Fruit fly (Drosophila melanogaster): ENCODE data around the gene CG13877.
A peak's percentile ranks its signal among the peaks of the same experiment; 100 is the strongest.

CG13877 gene

DNA sequence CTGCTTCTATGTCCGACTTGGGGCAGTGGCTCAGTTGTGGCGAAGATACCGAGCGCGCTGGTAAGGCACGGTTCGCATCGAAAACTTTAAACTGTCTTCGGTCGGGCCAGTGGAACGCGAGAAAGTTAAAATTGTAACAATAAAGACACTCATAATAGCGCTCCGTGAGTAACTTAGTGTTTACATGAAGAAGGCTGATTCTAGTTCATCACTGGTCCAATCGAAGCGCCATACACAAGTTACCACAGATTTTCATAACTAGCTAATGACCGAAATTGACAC, 37.7 kb upstream of the CG13877 start:
- no peak for TF ChIP-seq CG31627 (GFP tag; optimal IDR thresholded peaks at IDR 0.05)
- TF ChIP-seq CG6163 (GFP tag; IDR thresholded peaks at IDR 0.05): 0 out of 3 replicates have a peak, but pooled peaks have one; percentile 3

DNA sequence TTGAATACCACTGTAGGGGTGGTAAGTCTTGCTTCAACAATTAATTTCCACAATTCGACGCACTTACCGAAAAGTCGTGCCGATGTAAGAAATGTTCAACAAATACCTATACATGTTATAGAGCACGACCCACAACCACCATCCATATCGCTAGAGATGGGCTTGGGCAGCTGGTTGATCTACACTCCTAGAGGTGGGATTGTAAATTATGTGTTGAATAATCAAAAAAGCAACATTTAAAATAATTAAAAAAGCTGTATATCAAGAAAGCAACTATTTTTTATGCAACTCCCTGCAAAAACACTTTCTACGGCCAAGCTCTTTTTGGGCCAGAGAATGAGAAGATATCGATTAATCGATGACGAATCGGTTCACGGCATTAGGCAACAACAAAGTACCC, 33.6 kb upstream of the CG13877 start, which contains the start of the genes CG34140, Mkp and Mtch:
TSS of gene CG34140 (minus strand) at position 174 of the 400 bp plus-strand sequence.
TSS of gene Mkp (minus strand) at position 290 of the 400 bp plus-strand sequence.
TSS of gene Mtch (plus strand) at position 376 of the 400 bp plus-strand sequence.
- TF ChIP-seq eg (GFP tag; IDR thresholded peaks at IDR 0.05) (peak; percentile 78), svp (GFP tag) (peak; percentile 98), vri (GFP tag; optimal IDR thresholded peaks at IDR 0.05) (no peak), CG31627 (GFP tag; optimal IDR thresholded peaks at IDR 0.05) (peak; percentile 89), CG6808 (GFP tag; optimal IDR thresholded peaks at IDR 0.05) (no peak), Hr38 (GFP tag; optimal IDR thresholded peaks at IDR 0.05) (peak; percentile 69), fkh (GFP tag; optimal IDR thresholded peaks at IDR 0.05) (no peak), CG8632 (GFP tag; optimal IDR thresholded peaks at IDR 0.05) (peak; percentile 67), Sox15 (GFP tag; optimal IDR thresholded peaks at IDR 0.05) (peak; percentile 65), Lpt (GFP tag; optimal IDR thresholded peaks at IDR 0.05) (peak; percentile 50), CG34406 (GFP tag; optimal IDR thresholded peaks at IDR 0.05) (peak; percentile 73), pdm3 (GFP tag; optimal IDR thresholded peaks at IDR 0.05) (no peak), CG32006 (GFP tag; optimal IDR thresholded peaks at IDR 0.05) (no peak), CG9139 (GFP tag; optimal IDR thresholded peaks at IDR 0.05) (no peak), Gug (GFP tag; IDR thresholded peaks at IDR 0.05) (peak; percentile 72), salr (GFP tag; optimal IDR thresholded peaks at IDR 0.05) (no peak), CG16779 (tag; optimal IDR thresholded peaks at IDR 0.05) (no peak), Eip78C (GFP tag) (no peak), CG7368 (GFP tag; optimal IDR thresholded peaks at IDR 0.05) (no peak), achi (GFP tag; optimal IDR thresholded peaks at IDR 0.05) (no peak), cyc (GFP tag; optimal IDR thresholded peaks at IDR 0.05) (peak; percentile 85), dsx (GFP tag; optimal IDR thresholded peaks at IDR 0.05; ENCODE audit: poor library complexity, severe bottlenecking) (peak; percentile 88), CG11902 (GFP tag; optimal IDR thresholded peaks at IDR 0.05) (peak; percentile 70), net (GFP tag; optimal IDR thresholded peaks at IDR 0.05) (no peak), Sox102F (GFP tag; optimal IDR thresholded peaks at IDR 0.05) (no peak), CG3032 (tag; optimal IDR thresholded peaks at IDR 0.05) (peak; percentile 78), Blimp-1 (GFP tag; optimal IDR thresholded peaks at IDR 0.05) (peak; percentile 36), ss (GFP tag; optimal IDR thresholded peaks at IDR 0.05) (no peak), CG1621 (tag; optimal IDR thresholded peaks at IDR 0.05) (no peak), CG3919 (GFP tag; optimal IDR thresholded peaks at IDR 0.05) (no peak), fd59A (GFP tag; optimal IDR thresholded peaks at IDR 0.05) (peak; percentile 37), acj6 (GFP tag; optimal IDR thresholded peaks at IDR 0.05) (peak; percentile 79), Sox14 (GFP tag; optimal IDR thresholded peaks at IDR 0.05) (peak; percentile 88), Ets96B (tag; optimal IDR thresholded peaks at IDR 0.05) (no peak), CG6792 (GFP tag; optimal IDR thresholded peaks at IDR 0.05) (peak; percentile 84), spab (GFP tag; optimal IDR thresholded peaks at IDR 0.05) (no peak), Ets21C (GFP tag; optimal IDR thresholded peaks at IDR 0.05) (peak; percentile 81), dac (GFP tag; optimal IDR thresholded peaks at IDR 0.05) (no peak), CG11762 (GFP tag; optimal IDR thresholded peaks at IDR 0.05; ENCODE audit: insufficient read depth) (peak; percentile 4), esn (GFP tag; optimal IDR thresholded peaks at IDR 0.05) (peak; percentile 90), CG8119 (GFP tag; IDR thresholded peaks at IDR 0.05) (no peak; the same call in none of the 3 replicates), CG10631 (GFP tag; optimal IDR thresholded peaks at IDR 0.05) (peak; percentile 85), CG6276 (GFP tag; optimal IDR thresholded peaks at IDR 0.05) (no peak), Hr39 (GFP tag; optimal IDR thresholded peaks at IDR 0.05) (no peak), lz (GFP tag; optimal IDR thresholded peaks at IDR 0.05) (peak; percentile 91), CG10669 (GFP tag; optimal IDR thresholded peaks at IDR 0.05) (no peak), CG11294 (GFP tag; IDR thresholded peaks at IDR 0.05) (peak; percentile 37; the same call in 1 of the 2 replicates), Smox (GFP tag; optimal IDR thresholded peaks at IDR 0.05) (peak; percentile 87), CG6163 (GFP tag; IDR thresholded peaks at IDR 0.05) (peak; percentile 81), CG15336 (GFP tag; IDR thresholded peaks at IDR 0.05) (no peak)

Data from whole organism, prepupa.